Worm (Caenorhabditis elegans) whole organism, late embryonic: ENCODE data around the gene fbxb-19.

ENCODE experiments used
- C08G9.2 ChIP-seq: sonication (generic microtip); optimal IDR thresholded peaks from 2 replicates; lab custom pipeline; 2016; ENCODE audit warnings: mild to moderate bottlenecking, missing genetic modification characterization, moderate library complexity, missing compliant biosample characterization
- C38D4.7 ChIP-seq: fragments of 200-800 bp; sonication (Bioruptor generic); optimal IDR thresholded peaks from 2 replicates; lab custom pipeline; 2018; ENCODE audit warnings: mild to moderate bottlenecking, missing genetic modification characterization, moderate library complexity, missing compliant biosample characterization
- K02D7.2 ChIP-seq: sonication (generic microtip); optimal IDR thresholded peaks from 2 replicates; lab custom pipeline; 2017; ENCODE audit warnings: mild to moderate bottlenecking, missing genetic modification characterization, missing compliant biosample characterization
- Y22D7AL.16 ChIP-seq: sonication (generic microtip); optimal IDR thresholded peaks from 2 replicates; lab custom pipeline; 2016; ENCODE audit warnings: missing genetic modification characterization, missing compliant biosample characterization
- ama-1 ChIP-seq: fragments of 150-350 bp; optimal IDR thresholded peaks from 2 replicates; lab custom pipeline; 2014
- ceh-14 ChIP-seq: sonication (generic microtip); optimal IDR thresholded peaks from 2 replicates; lab custom pipeline; 2016; ENCODE audit warnings: missing genotype, missing genetic modification characterization, missing compliant biosample characterization
- ceh-2 ChIP-seq: sonication (generic microtip); optimal IDR thresholded peaks from 2 replicates; lab custom pipeline; 2016; ENCODE audit warnings: missing genotype, missing genetic modification characterization, missing compliant biosample characterization
- ceh-30 ChIP-seq: fragments of 150-350 bp; optimal IDR thresholded peaks from 2 replicates; lab custom pipeline; 2014; ENCODE audit warnings: missing biosample characterization, missing genetic modification characterization
- ceh-31 ChIP-seq: sonication (generic microtip); optimal IDR thresholded peaks from 2 replicates; lab custom pipeline; 2016; ENCODE audit warnings: missing genetic modification characterization, missing compliant biosample characterization
- ceh-34 ChIP-seq: sonication (generic microtip); optimal IDR thresholded peaks from 2 replicates; lab custom pipeline; 2016; ENCODE audit warnings: mild to moderate bottlenecking, missing genetic modification characterization, missing compliant biosample characterization
- ceh-45 ChIP-seq: fragments of 200-800 bp; sonication (Bioruptor generic); IDR thresholded peaks from 2 replicates; pipeline ENCODE4 v1.3.6; 2022; ENCODE audit warnings: missing genetic modification reagents, missing genetic modification characterization, missing compliant biosample characterization
- ceh-48 ChIP-seq: sonication (generic microtip); optimal IDR thresholded peaks from 2 replicates; lab custom pipeline; 2016; ENCODE audit warnings: missing genetic modification characterization, inconsistent platforms, missing compliant biosample characterization
- dve-1 ChIP-seq: sonication (generic microtip); optimal IDR thresholded peaks from 2 replicates; lab custom pipeline; 2017; ENCODE audit warnings: antibody characterized with exemption, mild to moderate bottlenecking, missing genetic modification characterization, missing compliant biosample characterization
- elt-2 ChIP-seq: sonication (generic microtip); optimal IDR thresholded peaks from 2 replicates; lab custom pipeline; 2016; ENCODE audit warnings: missing genetic modification reagents, missing genetic modification characterization, missing compliant biosample characterization
- elt-4 ChIP-seq: sonication (generic microtip); optimal IDR thresholded peaks from 2 replicates; lab custom pipeline; 2016; ENCODE audit warnings: missing genetic modification characterization, missing compliant biosample characterization
- ets-4 ChIP-seq: sonication (generic microtip); optimal IDR thresholded peaks from 2 replicates; lab custom pipeline; 2016; ENCODE audit warnings: missing genetic modification characterization, missing compliant biosample characterization
- eyg-1 ChIP-seq: sonication (generic microtip); optimal IDR thresholded peaks from 2 replicates; lab custom pipeline; 2016; ENCODE audit warnings: missing genotype, missing genetic modification characterization, missing compliant biosample characterization
- fax-1 ChIP-seq: sonication (generic microtip); optimal IDR thresholded peaks from 2 replicates; lab custom pipeline; 2016; ENCODE audit warnings: missing genotype, missing genetic modification characterization, missing compliant biosample characterization
- hlh-13 ChIP-seq: fragments of 200-800 bp; sonication (Bioruptor generic); optimal IDR thresholded peaks from 2 replicates; lab custom pipeline; 2018; ENCODE audit warnings: mild to moderate bottlenecking, missing genetic modification characterization, missing compliant biosample characterization
- hlh-15 ChIP-seq: sonication (generic microtip); optimal IDR thresholded peaks from 2 replicates; lab custom pipeline; 2016; ENCODE audit warnings: missing genetic modification characterization, missing compliant biosample characterization
- hlh-6 ChIP-seq: sonication (generic microtip); optimal IDR thresholded peaks from 2 replicates; lab custom pipeline; 2016; ENCODE audit warnings: missing genotype, missing genetic modification characterization, missing compliant biosample characterization
- lim-6 ChIP-seq: sonication (generic microtip); optimal IDR thresholded peaks from 2 replicates; lab custom pipeline; 2016; ENCODE audit warnings: missing genetic modification characterization, missing compliant biosample characterization
- lin-11 ChIP-seq: fragments of 200-800 bp; sonication (Bioruptor generic); optimal IDR thresholded peaks from 2 replicates; lab custom pipeline; 2018; ENCODE audit warnings: mild to moderate bottlenecking, missing genetic modification characterization, missing compliant biosample characterization
- mec-3 ChIP-seq: sonication (generic microtip); optimal IDR thresholded peaks from 2 replicates; lab custom pipeline; 2016; ENCODE audit warnings: borderline replicate concordance, missing genetic modification characterization, missing compliant biosample characterization
- nhr-11 ChIP-seq: fragments of 150-350 bp; optimal IDR thresholded peaks from 2 replicates; lab custom pipeline; 2014; ENCODE audit warnings: missing biosample characterization, missing genetic modification characterization
- pag-3 ChIP-seq: sonication (generic microtip); optimal IDR thresholded peaks from 2 replicates; lab custom pipeline; 2016; ENCODE audit warnings: missing compliant biosample characterization, missing genetic modification characterization, borderline replicate concordance
- pax-1 ChIP-seq: fragments of 150-350 bp; optimal IDR thresholded peaks from 2 replicates; lab custom pipeline; 2014; ENCODE audit warnings: missing biosample characterization, missing genetic modification characterization
- pha-4 ChIP-seq: fragments of 150-350 bp; optimal IDR thresholded peaks from 2 replicates; lab custom pipeline; 2018; ENCODE audit warnings: missing biosample characterization, missing genetic modification reagents, missing genetic modification characterization
- pqm-1 ChIP-seq: sonication (generic microtip); optimal IDR thresholded peaks from 2 replicates; lab custom pipeline; 2016; ENCODE audit warnings: missing genetic modification characterization, missing compliant biosample characterization
- rnt-1 ChIP-seq: sonication (generic microtip); optimal IDR thresholded peaks from 2 replicates; lab custom pipeline; 2016; ENCODE audit warnings: missing genetic modification characterization, missing compliant biosample characterization
- sox-2 ChIP-seq: fragments of 200-800 bp; sonication (Bioruptor generic); IDR thresholded peaks from 2 replicates; pipeline ENCODE4 v1.3.6; 2022; ENCODE audit warnings: missing genetic modification reagents, missing genetic modification characterization, missing compliant biosample characterization
- syd-9 ChIP-seq: sonication (generic microtip); optimal IDR thresholded peaks from 2 replicates; lab custom pipeline; 2016; ENCODE audit warnings: mild to moderate bottlenecking, missing genetic modification characterization, moderate library complexity, missing compliant biosample characterization
- tbx-7 ChIP-seq: sonication (generic microtip); optimal IDR thresholded peaks from 2 replicates; lab custom pipeline; 2016; ENCODE audit warnings: missing genotype, missing genetic modification characterization, missing compliant biosample characterization
- ttx-3 ChIP-seq: sonication (generic microtip); optimal IDR thresholded peaks from 2 replicates; lab custom pipeline; 2016; ENCODE audit warnings: missing genetic modification reagents, missing genetic modification characterization, missing compliant biosample characterization
- unc-42 ChIP-seq: sonication (generic microtip); optimal IDR thresholded peaks from 2 replicates; lab custom pipeline; 2016; ENCODE audit warnings: missing genotype, missing genetic modification characterization, missing compliant biosample characterization
- unc-55 ChIP-seq: sonication (generic microtip); optimal IDR thresholded peaks from 2 replicates; lab custom pipeline; 2017; ENCODE audit warnings: missing biosample characterization, missing genetic modification reagents, missing genetic modification characterization
- unc-86 ChIP-seq: sonication (generic microtip); optimal IDR thresholded peaks from 2 replicates; lab custom pipeline; 2016; ENCODE audit warnings: missing genetic modification characterization, missing compliant biosample characterization
- zip-5 ChIP-seq: sonication (generic microtip); optimal IDR thresholded peaks from 2 replicates; lab custom pipeline; 2016; ENCODE audit warnings: missing genetic modification characterization, missing compliant biosample characterization
- ztf-16 ChIP-seq: sonication (generic microtip); optimal IDR thresholded peaks from 2 replicates; lab custom pipeline; 2017; ENCODE audit warnings: missing genetic modification characterization, missing compliant biosample characterization

fbxb-19 gene

DNA sequence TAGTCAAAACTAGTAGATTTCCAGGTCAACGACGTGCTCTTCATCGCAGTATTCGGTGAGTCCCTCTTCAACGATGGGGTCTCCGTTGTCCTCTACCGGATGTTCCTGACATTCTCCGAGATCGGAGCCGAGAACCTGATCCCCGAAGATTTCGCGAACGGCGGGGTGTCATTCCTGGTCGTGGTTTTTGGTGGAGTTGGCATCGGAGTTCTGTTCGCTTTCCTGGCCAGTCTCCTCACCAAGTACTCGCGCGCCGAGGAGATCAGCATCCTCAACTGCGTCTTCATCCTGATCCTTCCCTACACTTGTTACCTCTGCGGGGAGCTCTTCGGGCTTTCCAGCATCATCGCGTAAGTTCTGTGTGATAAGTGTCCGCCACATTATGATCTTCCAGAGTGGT, 16.3 kb downstream of the fbxb-19 start:
- no peak for TF ChIP-seq hlh-13 (GFP tag; lab: Kevin White, UChicago)
- TF ChIP-seq eyg-1 (tag; lab: Kevin White, UChicago): no peak
- TF ChIP-seq zip-5 (tag; lab: Kevin White, UChicago): no peak
- no peak for TF ChIP-seq lim-6 (tag; lab: Kevin White, UChicago)
- TF ChIP-seq pax-1: no peak
- no peak for TF ChIP-seq unc-86 (tag; lab: Kevin White, UChicago)
- no peak for TF ChIP-seq ets-4 (tag; lab: Kevin White, UChicago)
- no peak for TF ChIP-seq K02D7.2
- no peak for TF ChIP-seq ceh-31 (tag; lab: Kevin White, UChicago)
- TF ChIP-seq rnt-1: no peak
- TF ChIP-seq pha-4: no peak
- no peak for TF ChIP-seq pag-3 (tag; lab: Kevin White, UChicago)
- no peak for TF ChIP-seq syd-9 (tag; lab: Kevin White, UChicago)
- TF ChIP-seq ceh-48 (tag; lab: Kevin White, UChicago): no peak
- TF ChIP-seq lin-11: no peak
- TF ChIP-seq Y22D7AL.16: no peak
- TF ChIP-seq unc-42 (tag; lab: Kevin White, UChicago): no peak
- no peak for TF ChIP-seq elt-4 (tag; lab: Kevin White, UChicago)
- no peak for TF ChIP-seq hlh-6 (tag; lab: Kevin White, UChicago)

DNA sequence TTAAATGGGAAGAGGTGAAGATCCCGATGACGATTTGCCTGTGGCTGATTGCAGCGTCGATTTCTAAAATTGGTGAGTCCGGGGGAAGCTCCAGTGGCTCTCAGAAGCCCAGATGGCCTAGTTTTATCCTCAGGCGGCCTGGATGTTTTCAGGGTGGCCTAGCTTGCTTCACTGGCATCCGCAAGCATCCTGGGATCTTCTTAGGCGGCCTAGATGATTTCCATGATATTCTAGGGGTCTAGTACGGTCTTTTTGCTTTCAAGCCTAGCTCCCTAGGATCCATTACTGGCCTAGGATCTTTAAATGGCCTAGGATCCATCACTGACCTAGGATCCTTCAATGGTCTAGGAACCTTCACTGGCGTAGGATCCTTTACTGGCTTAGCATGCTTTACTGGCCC, 18.0 kb downstream of the fbxb-19 start:
- TF ChIP-seq ztf-16 (tag; lab: Kevin White, UChicago) (no peak), ceh-45 (no peak), ceh-34 (tag; lab: Kevin White, UChicago) (no peak), rnt-1 (no peak), mec-3 (tag; lab: Kevin White, UChicago) (no peak), ttx-3 (no peak), ama-1 (lab: Kevin White, UChicago) (no peak), tbx-7 (tag; lab: Kevin White, UChicago) (no peak), C08G9.2 (tag; lab: Kevin White, UChicago) (no peak), unc-55 (no peak)
- TF ChIP-seq, all 69 proteins: peak for 0

DNA sequence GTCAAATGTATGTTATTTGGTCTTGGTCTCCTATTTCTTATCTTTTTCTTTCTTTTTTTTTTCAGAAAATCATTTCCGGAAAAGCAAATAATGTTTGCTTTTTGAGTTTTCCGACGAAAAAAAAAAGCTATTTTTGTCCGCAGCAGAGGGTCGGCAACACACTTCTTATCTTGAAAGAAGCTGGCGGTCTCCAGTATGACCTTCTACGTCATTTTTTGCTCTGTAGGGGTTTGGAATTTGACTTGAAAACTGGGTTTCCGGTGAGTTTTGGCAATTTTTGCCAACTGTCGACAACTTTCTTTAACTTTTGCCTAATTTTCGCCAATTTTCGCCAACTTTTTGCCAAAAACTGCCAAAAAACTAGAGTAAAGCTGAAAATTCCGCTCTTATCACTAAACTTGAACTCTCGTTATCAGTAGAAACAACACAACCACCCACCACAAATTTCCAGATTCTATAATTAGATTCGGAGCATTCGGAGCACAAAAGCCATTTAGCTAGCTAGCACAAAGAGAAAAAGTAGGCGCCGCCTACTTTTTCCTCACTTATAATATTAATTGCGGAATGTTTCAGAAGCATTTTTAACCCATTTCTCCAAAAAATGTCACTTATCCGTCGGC, 18.6 kb downstream of the fbxb-19 start, which contains the start of gene nhx-6:
nhx-6 (plus strand) TSS at position 570 of the 620 bp plus-strand sequence.
- TF ChIP-seq pha-4 (no peak), C38D4.7 (GFP tag; lab: Kevin White, UChicago) (no peak), Y22D7AL.16 (no peak), pqm-1 (no peak), lin-11 (no peak), nhr-11 (tag; lab: Kevin White, UChicago) (no peak), elt-4 (tag; lab: Kevin White, UChicago) (no peak), ceh-34 (tag; lab: Kevin White, UChicago) (no peak), elt-2 (tag; lab: Kevin White, UChicago) (no peak), ceh-2 (no peak), lim-6 (tag; lab: Kevin White, UChicago) (no peak), fax-1 (tag; lab: Kevin White, UChicago) (no peak), dve-1 (tag; lab: Kevin White, UChicago) (no peak), ama-1 (lab: Kevin White, UChicago) (no peak), sox-2 (GFP tag; lab: Robert Waterston, UW) (no peak), hlh-15 (tag; lab: Kevin White, UChicago) (no peak), hlh-6 (tag; lab: Kevin White, UChicago) (no peak), ceh-30 (tag; lab: Kevin White, UChicago) (no peak), ceh-14 (tag; lab: Kevin White, UChicago) (no peak)
